Fruit fly (Drosophila melanogaster) whole organism, embryonic: ENCODE measurements around the gene FASN2.

Experiments
- Awh ChIP-seq: fragments of 200-800 bp; sonication (Bioruptor generic); IDR thresholded peaks from 2 replicates; pipeline ENCODE4, ENCODE4 v1.3.6; 2022; ENCODE audit warnings: missing biosample characterization, missing genetic modification characterization
- Bgb ChIP-seq: fragments of 200-800 bp; sonication (Bioruptor generic); IDR thresholded peaks from 2 replicates; pipeline ENCODE4 v1.3.6; 2022; ENCODE audit warnings: missing biosample characterization, missing genetic modification characterization; ENCODE audit not compliant: partially characterized antibody
- CG10267 ChIP-seq: fragments of 200-800 bp; sonication (Bioruptor generic); optimal IDR thresholded peaks from 2 replicates; lab custom pipeline; 2018; ENCODE audit warnings: missing biosample characterization, mild to moderate bottlenecking, missing genetic modification characterization, moderate library complexity
- CG10959 ChIP-seq: fragments of 200-800 bp; sonication (Bioruptor generic); IDR thresholded peaks from 2 replicates; pipeline ENCODE4 v1.3.6; 2022; ENCODE audit warnings: missing biosample characterization, missing genetic modification characterization
- CG12769 ChIP-seq: fragments of 200-800 bp; sonication (Bioruptor generic); optimal IDR thresholded peaks from 2 replicates; lab custom pipeline; 2019; ENCODE audit warnings: missing biosample characterization, mild to moderate bottlenecking, missing genetic modification characterization, moderate library complexity
- CG13287 ChIP-seq: fragments of 200-800 bp; sonication (Bioruptor generic); IDR thresholded peaks from 2 replicates; pipeline ENCODE4 v1.3.6; 2022; ENCODE audit warnings: missing biosample characterization, missing genetic modification characterization; ENCODE audit not compliant: partially characterized antibody
- CG13775 ChIP-seq: fragments of 200-800 bp; sonication (Bioruptor generic); optimal IDR thresholded peaks from 3 replicates; lab custom pipeline; 2017; ENCODE audit warnings: missing biosample characterization, mild to moderate bottlenecking, missing genetic modification characterization
- CG14860 ChIP-seq: fragments of 200-800 bp; sonication (Bioruptor generic); IDR thresholded peaks from 3 replicates; pipeline ENCODE4 v1.3.6; 2022; ENCODE audit warnings: missing biosample characterization, missing genetic modification characterization; ENCODE audit not compliant: partially characterized antibody
- CG1603 ChIP-seq: fragments of 200-800 bp; sonication (Bioruptor generic); optimal IDR thresholded peaks from 2 replicates; lab custom pipeline; 2019; ENCODE audit warnings: missing biosample characterization, mild to moderate bottlenecking, missing genetic modification characterization, moderate library complexity
- CG17829 ChIP-seq: fragments of 200-800 bp; optimal IDR thresholded peaks from 2 replicates; lab custom pipeline; 2019; ENCODE audit warnings: missing biosample characterization, mild to moderate bottlenecking, missing genetic modification characterization, moderate library complexity
- CG18599 ChIP-seq: fragments of 200-800 bp; sonication (Bioruptor generic); optimal IDR thresholded peaks from 3 replicates; lab custom pipeline; 2017; ENCODE audit warnings: missing biosample characterization, missing genetic modification characterization, mild to moderate bottlenecking, moderate library complexity, missing genetic modification reagents
- CG2120 ChIP-seq: fragments of 200-800 bp; sonication (Bioruptor generic); optimal IDR thresholded peaks from 3 replicates; lab custom pipeline; 2016; ENCODE audit warnings: missing biosample characterization, missing genetic modification characterization
- CG33557 ChIP-seq: fragments of 200-800 bp; sonication (Bioruptor generic); optimal IDR thresholded peaks from 2 replicates; lab custom pipeline; 2019; ENCODE audit warnings: missing biosample characterization, mild to moderate bottlenecking, missing genetic modification characterization, moderate library complexity
- CG34224 ChIP-seq: fragments of 200-800 bp; sonication (Bioruptor generic); IDR thresholded peaks from 3 replicates; pipeline ENCODE4 v1.3.6; 2022; ENCODE audit warnings: missing biosample characterization, missing genetic modification characterization; ENCODE audit not compliant: partially characterized antibody
- CG34376 ChIP-seq: fragments of 200-800 bp; sonication (Bioruptor generic); optimal IDR thresholded peaks from 2 replicates; lab custom pipeline; 2018; ENCODE audit warnings: missing biosample characterization, mild to moderate bottlenecking, missing genetic modification characterization
- CG3838 ChIP-seq: fragments of 200-800 bp; sonication (Bioruptor generic); optimal IDR thresholded peaks from 3 replicates; lab custom pipeline; 2016; ENCODE audit warnings: missing biosample characterization, missing genetic modification characterization
- CG5245 ChIP-seq: fragments of 200-800 bp; sonication (Bioruptor generic); optimal IDR thresholded peaks from 3 replicates; lab custom pipeline; 2016; ENCODE audit warnings: missing biosample characterization, missing genetic modification characterization
- CG7839 ChIP-seq: fragments of 200-800 bp; sonication (Bioruptor generic); optimal IDR thresholded peaks from 3 replicates; lab custom pipeline; 2018; ENCODE audit warnings: missing biosample characterization, mild to moderate bottlenecking, missing genetic modification characterization, moderate library complexity
- CG9797 ChIP-seq: fragments of 200-800 bp; sonication (Bioruptor generic); optimal IDR thresholded peaks from 3 replicates; lab custom pipeline; 2018; ENCODE audit warnings: missing biosample characterization, mild to moderate bottlenecking, missing genetic modification characterization
- CrebB ChIP-seq: fragments of 200-800 bp; sonication (Bioruptor generic); optimal IDR thresholded peaks from 3 replicates; lab custom pipeline; 2018; ENCODE audit warnings: missing biosample characterization, mild to moderate bottlenecking, missing genetic modification characterization
- D ChIP-seq, 2 experiments: fragments of 200-800 bp in 1 of 2; fragments of >200 bp in 1 of 2; sonication (Bioruptor generic) in 1 of 2; optimal IDR thresholded peaks; 2 replicates in 1 of 2; 3 replicates in 1 of 2; lab custom pipeline; 2017; ENCODE audit warnings: mild to moderate bottlenecking in 1 of 2, missing biosample characterization in 1 of 2, missing genetic modification characterization in 1 of 2, missing genetic modification reagents in 1 of 2
- Doc3 ChIP-seq: fragments of 200-800 bp; sonication (Bioruptor generic); IDR thresholded peaks from 3 replicates; pipeline ENCODE4 v1.3.6; 2022; ENCODE audit warnings: missing biosample characterization, missing genetic modification characterization; ENCODE audit not compliant: partially characterized antibody
- Ets97D ChIP-seq: fragments of 200-800 bp; sonication (Bioruptor generic); optimal IDR thresholded peaks from 3 replicates; lab custom pipeline; 2016; ENCODE audit warnings: missing biosample characterization, missing genetic modification characterization
- Jarid2 ChIP-seq: fragments of 200-800 bp; sonication (Bioruptor generic); optimal IDR thresholded peaks from 3 replicates; lab custom pipeline; 2017; ENCODE audit warnings: mild to moderate bottlenecking, missing biosample characterization, missing genetic modification reagents, missing genetic modification characterization
- MESR4 ChIP-seq: fragments of 200-800 bp; sonication (Bioruptor generic); optimal IDR thresholded peaks from 2 replicates; lab custom pipeline; 2018; ENCODE audit warnings: missing biosample characterization, mild to moderate bottlenecking, missing genetic modification characterization, moderate library complexity
- MTF-1 ChIP-seq: fragments of 200-800 bp; sonication (Bioruptor generic); optimal IDR thresholded peaks from 2 replicates; lab custom pipeline; 2018; ENCODE audit warnings: missing biosample characterization, mild to moderate bottlenecking, missing genetic modification characterization, borderline replicate concordance
- Mad ChIP-seq: fragments of 200-800 bp; sonication (Bioruptor generic); optimal IDR thresholded peaks from 2 replicates; lab custom pipeline; 2016; ENCODE audit warnings: missing biosample characterization, missing genetic modification characterization
- PHDP ChIP-seq: fragments of 200-800 bp; sonication (Bioruptor generic); optimal IDR thresholded peaks from 3 replicates; lab custom pipeline; 2018; ENCODE audit warnings: missing biosample characterization, mild to moderate bottlenecking, missing genetic modification characterization, moderate library complexity
- Pdp1 ChIP-seq, 2 experiments: fragments of 200-800 bp; sonication (Bioruptor generic); optimal IDR thresholded peaks; 3 replicates each; lab custom pipeline; 2016; ENCODE audit warnings: missing biosample characterization in 2 of 2, missing genetic modification characterization in 2 of 2, mild to moderate bottlenecking in 1 of 2, moderate library complexity in 1 of 2
- Sin3A ChIP-seq: fragments of >200 bp; optimal IDR thresholded peaks from 2 replicates; lab custom pipeline; 2018
- Sry-β ChIP-seq: fragments of 200-800 bp; sonication (Bioruptor generic); optimal IDR thresholded peaks from 2 replicates; lab custom pipeline; 2018; ENCODE audit warnings: missing biosample characterization, mild to moderate bottlenecking, missing genetic modification characterization, moderate library complexity
- Sry-δ ChIP-seq: fragments of 200-800 bp; sonication (Bioruptor generic); optimal IDR thresholded peaks from 2 replicates; lab custom pipeline; 2016; ENCODE audit warnings: missing biosample characterization, missing genetic modification characterization
- al ChIP-seq: fragments of 200-800 bp; sonication (Bioruptor generic); IDR thresholded peaks from 2 replicates; pipeline ENCODE4 v1.3.6; 2022; ENCODE audit warnings: missing biosample characterization, missing genetic modification characterization
- amos ChIP-seq: fragments of 200-800 bp; sonication (Bioruptor generic); IDR thresholded peaks from 2 replicates; pipeline ENCODE4 v1.3.6; 2022; ENCODE audit warnings: missing biosample characterization, missing genetic modification characterization; ENCODE audit not compliant: partially characterized antibody
- caup ChIP-seq: fragments of 200-800 bp; sonication (Bioruptor generic); optimal IDR thresholded peaks from 3 replicates; lab custom pipeline; 2017; ENCODE audit warnings: missing biosample characterization, mild to moderate bottlenecking, missing genetic modification characterization, moderate library complexity; ENCODE audit not compliant: severe bottlenecking
- fd96Cb ChIP-seq: fragments of 200-800 bp; sonication (Bioruptor generic); optimal IDR thresholded peaks from 2 replicates; lab custom pipeline; 2018; ENCODE audit warnings: missing biosample characterization, mild to moderate bottlenecking, missing genetic modification characterization, moderate library complexity
- grn ChIP-seq: fragments of 200-800 bp; sonication (Bioruptor generic); optimal IDR thresholded peaks from 3 replicates; lab custom pipeline; 2017; ENCODE audit warnings: missing biosample characterization, missing genetic modification characterization
- gro ChIP-seq: fragments of 200-800 bp; sonication (Bioruptor generic); optimal IDR thresholded peaks from 2 replicates; lab custom pipeline; 2016; ENCODE audit warnings: missing biosample characterization, missing genetic modification characterization
- lilli ChIP-seq: fragments of 200-800 bp; sonication (Bioruptor generic); optimal IDR thresholded peaks from 3 replicates; lab custom pipeline; 2016; ENCODE audit warnings: missing biosample characterization, missing genetic modification characterization
- lov ChIP-seq, 2 experiments: fragments of 200-800 bp in 1 of 2; fragments of >200 bp in 1 of 2; sonication (Bioruptor generic) in 1 of 2; IDR thresholded peaks in 1 of 2; optimal IDR thresholded peaks in 1 of 2; 2 replicates in 1 of 2; 3 replicates in 1 of 2; pipeline versions ENCODE4 v1.3.6 to Lab custom; 2017 to 2022; ENCODE audit warnings: missing biosample characterization in 1 of 2, missing genetic modification characterization in 1 of 2
- mld ChIP-seq: fragments of 200-800 bp; sonication (Bioruptor generic); IDR thresholded peaks from 3 replicates; pipeline ENCODE4 v1.3.6; 2022; ENCODE audit warnings: missing biosample characterization, missing genetic modification characterization; ENCODE audit not compliant: partially characterized antibody
- onecut ChIP-seq: fragments of 200-800 bp; sonication (Bioruptor generic); IDR thresholded peaks from 2 replicates; pipeline ENCODE4 v1.3.6; 2022; ENCODE audit warnings: missing biosample characterization, missing genetic modification characterization
- run ChIP-seq: fragments of 200-800 bp; sonication (Bioruptor generic); optimal IDR thresholded peaks from 3 replicates; lab custom pipeline; 2018; ENCODE audit warnings: missing biosample characterization, mild to moderate bottlenecking, missing genetic modification characterization
- sens ChIP-seq: fragments of 200-800 bp; sonication (Bioruptor generic); peaks from one replicate; lab custom pipeline; 2016; ENCODE audit warnings: missing biosample characterization, missing genetic modification characterization
- sens-2 ChIP-seq: fragments of 200-800 bp; sonication (Bioruptor generic); IDR thresholded peaks from 2 replicates; pipeline ENCODE4 v1.3.6; 2022; ENCODE audit warnings: missing biosample characterization, missing genetic modification characterization
- tap ChIP-seq: fragments of 200-800 bp; optimal IDR thresholded peaks from 3 replicates; lab custom pipeline; 2019; ENCODE audit warnings: missing biosample characterization, mild to moderate bottlenecking, missing genetic modification characterization, moderate library complexity
- wor ChIP-seq: fragments of 200-800 bp; sonication (Bioruptor generic); IDR thresholded peaks from 2 replicates; pipeline ENCODE4 v1.3.6; 2022; ENCODE audit warnings: missing biosample characterization, missing genetic modification characterization

FASN2 gene

dm6 chr2L:3043647-3044046 lies at the start of gene FASN2:
Gene FASN2, plus strand, starts transcription at chr2L:3043947.
- no peak for TF ChIP-seq CrebB (tag; lab: Kevin White, UChicago)
- TF ChIP-seq mld: no peak
- no peak for TF ChIP-seq wor (GFP tag; lab: Robert Waterston, UW)
- TF ChIP-seq CG18599 (GFP tag; lab: Kevin White, UChicago): no peak
- no peak for TF ChIP-seq Awh
- no peak for TF ChIP-seq PHDP
- no peak for TF ChIP-seq CG12769 (tag; lab: Kevin White, UChicago)
- TF ChIP-seq CG13775 (GFP tag; lab: Kevin White, UChicago): no peak

- TF ChIP-seq Doc3 (GFP tag; lab: Robert Waterston, UW): peak; percentile 78
- TF ChIP-seq grn (GFP tag; lab: Kevin White, UChicago): no peak
- TF ChIP-seq CG34224 (GFP tag; lab: Robert Waterston, UW): peak; percentile 97
- peak; percentile 7 for TF ChIP-seq CG33557 (GFP tag; lab: Kevin White, UChicago)
- TF ChIP-seq CG3838 (GFP tag; lab: Kevin White, UChicago): no peak
- peak; percentile 35 for TF ChIP-seq PHDP
- peak; percentile 22 for TF ChIP-seq lilli (GFP tag; lab: Kevin White, UChicago)
- peak; percentile 78 for TF ChIP-seq sens
- TF ChIP-seq MESR4 (GFP tag; lab: Kevin White, UChicago): peak; percentile 36
- TF ChIP-seq MTF-1: no peak
- peak; percentile 30 for TF ChIP-seq Sin3A (lab: Kevin White, UChicago)
- no peak for TF ChIP-seq fd96Cb (tag; lab: Kevin White, UChicago)
- no peak for TF ChIP-seq lov (optimal IDR thresholded peaks at IDR 0.05; lab: Kevin White, UChicago)
- TF ChIP-seq lov (GFP tag; IDR thresholded peaks at IDR 0.05; lab: Robert Waterston, UW): 0 out of 3 replicates have a peak, but pooled peaks have one; percentile 26
- TF ChIP-seq CG13287 (GFP tag; lab: Robert Waterston, UW): peak; percentile 96
- TF ChIP-seq amos: peak; percentile 96
- peak; percentile 10; the same call in 1 of the 2 replicates for TF ChIP-seq onecut (GFP tag; lab: Robert Waterston, UW)
- TF ChIP-seq D (optimal IDR thresholded peaks at IDR 0.05; lab: Kevin White, UChicago): no peak
- TF ChIP-seq D (GFP tag; optimal IDR thresholded peaks at IDR 0.05; lab: Kevin White, UChicago): no peak
- peak; percentile 21 for TF ChIP-seq Mad (GFP tag; lab: Kevin White, UChicago)
- TF ChIP-seq Jarid2: peak; percentile 94
- TF ChIP-seq CG7839: no peak
- TF ChIP-seq Sry-δ (GFP tag; lab: Kevin White, UChicago): peak; percentile 95
- TF ChIP-seq CG5245: no peak
- no peak for TF ChIP-seq sens-2
- peak; percentile 97 for TF ChIP-seq CG14860 (GFP tag; lab: Robert Waterston, UW)
- peak; percentile 98 for TF ChIP-seq Bgb
- TF ChIP-seq Pdp1 (GFP tag; optimal IDR thresholded peaks at IDR 0.05; lab: Kevin White, UChicago): no peak
- no peak for TF ChIP-seq CG12769 (tag; lab: Kevin White, UChicago)
- peak; percentile 76 for TF ChIP-seq CG1603 (tag; lab: Kevin White, UChicago)
- TF ChIP-seq Sry-β (GFP tag; lab: Kevin White, UChicago): peak; percentile 3
- peak; percentile 22 for TF ChIP-seq CrebB (tag; lab: Kevin White, UChicago)
- TF ChIP-seq CG2120 (GFP tag; lab: Kevin White, UChicago): no peak
- peak; percentile 58 for TF ChIP-seq Ets97D
- TF ChIP-seq caup (GFP tag; lab: Kevin White, UChicago): peak; percentile 11
- TF ChIP-seq CG10267 (tag; lab: Kevin White, UChicago): peak; percentile 51
- peak; percentile 8 for TF ChIP-seq gro (GFP tag; lab: Kevin White, UChicago)
- no peak for TF ChIP-seq tap (tag; lab: Kevin White, UChicago)
- peak; percentile 5 for TF ChIP-seq CG34376
- TF ChIP-seq CG17829 (tag; lab: Kevin White, UChicago): peak; percentile 44
- no peak for TF ChIP-seq al (GFP tag; lab: Robert Waterston, UW)
- TF ChIP-seq run (tag; lab: Kevin White, UChicago): no peak
- peak; percentile 37 for TF ChIP-seq CG9797
- no peak for TF ChIP-seq CG10959
Observed at dm6 chr2L:2999113-2999512, 44.6 kb upstream of the FASN2 start, which contains the start of gene Ccdc85. Gene Ccdc85, plus strand, starts transcription at chr2L:2999286.
